Fruit fly (Drosophila melanogaster) whole organism, embryonic: Measurements from ENCODE around the gene nop5.
A peak's percentile ranks its signal among the peaks of the same experiment; 100 is the strongest.

Experiments used
- B-H2 ChIP-seq: fragments of 200-800 bp; sonication (Bioruptor generic); optimal IDR thresholded peaks from 2 replicates; lab custom pipeline; 2018; ENCODE audit warnings: missing biosample characterization, mild to moderate bottlenecking, missing genetic modification characterization
- CG10209 ChIP-seq: fragments of 200-800 bp; sonication (Bioruptor generic); optimal IDR thresholded peaks from 3 replicates; lab custom pipeline; 2017; ENCODE audit warnings: missing biosample characterization, mild to moderate bottlenecking, missing genetic modification characterization, missing genetic modification reagents
- CG10654 ChIP-seq: fragments of 200-800 bp; sonication (Bioruptor generic); optimal IDR thresholded peaks from 2 replicates; lab custom pipeline; 2016; ENCODE audit warnings: missing biosample characterization, missing genetic modification characterization
- CG11093 ChIP-seq: fragments of 200-800 bp; sonication (Bioruptor generic); IDR thresholded peaks from 3 replicates; pipeline ENCODE4 v1.3.6; 2022; ENCODE audit warnings: missing biosample characterization, missing genetic modification characterization
- CG11695 ChIP-seq: fragments of 200-800 bp; sonication (Bioruptor generic); IDR thresholded peaks from 3 replicates; pipeline ENCODE4 v1.3.6; 2022; ENCODE audit warnings: missing biosample characterization, missing genetic modification characterization
- CG12219 ChIP-seq: fragments of 200-800 bp; sonication (Bioruptor generic); optimal IDR thresholded peaks from 3 replicates; lab custom pipeline; 2018; ENCODE audit warnings: missing biosample characterization, mild to moderate bottlenecking, missing genetic modification characterization
- CG12391 ChIP-seq: fragments of 200-800 bp; sonication (Bioruptor generic); optimal IDR thresholded peaks from 3 replicates; lab custom pipeline; 2018; ENCODE audit warnings: missing biosample characterization, mild to moderate bottlenecking, missing genetic modification characterization, moderate library complexity
- CG13123 ChIP-seq: fragments of 200-800 bp; sonication (Bioruptor generic); optimal IDR thresholded peaks from 2 replicates; lab custom pipeline; 2016; ENCODE audit warnings: missing biosample characterization, missing genetic modification characterization
- CG1603 ChIP-seq: fragments of 200-800 bp; sonication (Bioruptor generic); optimal IDR thresholded peaks from 2 replicates; lab custom pipeline; 2019; ENCODE audit warnings: missing biosample characterization, mild to moderate bottlenecking, missing genetic modification characterization, moderate library complexity
- CG16779 ChIP-seq: fragments of 200-800 bp; sonication (Bioruptor generic); IDR thresholded peaks from 2 replicates; pipeline ENCODE4 v1.3.6; 2022; ENCODE audit warnings: missing biosample characterization, missing genetic modification characterization
- CG16815 ChIP-seq: fragments of 200-800 bp; sonication (Bioruptor generic); optimal IDR thresholded peaks from 3 replicates; lab custom pipeline; 2017; ENCODE audit warnings: missing biosample characterization, mild to moderate bottlenecking, missing genetic modification characterization
- CG18764 ChIP-seq: fragments of 200-800 bp; sonication (Bioruptor generic); optimal IDR thresholded peaks from 3 replicates; lab custom pipeline; 2016; ENCODE audit warnings: missing biosample characterization, missing genetic modification characterization
- CG2120 ChIP-seq: fragments of 200-800 bp; sonication (Bioruptor generic); optimal IDR thresholded peaks from 3 replicates; lab custom pipeline; 2016; ENCODE audit warnings: missing biosample characterization, missing genetic modification characterization
- CG4404 ChIP-seq: fragments of 200-800 bp; sonication (Bioruptor generic); IDR thresholded peaks from 2 replicates; pipeline ENCODE4 v1.3.6; 2022; ENCODE audit warnings: missing biosample characterization, missing genetic modification characterization
- CG4617 ChIP-seq: fragments of 200-800 bp; sonication (Bioruptor generic); optimal IDR thresholded peaks from 3 replicates; lab custom pipeline; 2016; ENCODE audit warnings: missing biosample characterization, missing genetic modification characterization, borderline replicate concordance
- CG4854 ChIP-seq: fragments of 200-800 bp; sonication (Bioruptor generic); optimal IDR thresholded peaks from 2 replicates; lab custom pipeline; 2016; ENCODE audit warnings: missing biosample characterization, missing genetic modification characterization, inconsistent platforms
- CG5180 ChIP-seq: fragments of 200-800 bp; sonication (Bioruptor generic); optimal IDR thresholded peaks from 3 replicates; lab custom pipeline; 2017; ENCODE audit warnings: missing biosample characterization, missing genetic modification characterization, mild to moderate bottlenecking, moderate library complexity, missing genetic modification reagents
- CG5953 ChIP-seq: fragments of 200-800 bp; sonication (Bioruptor generic); IDR thresholded peaks from 2 replicates; pipeline ENCODE4 v1.3.6; 2022; ENCODE audit warnings: missing biosample characterization, missing genetic modification characterization
- CG7839 ChIP-seq: fragments of 200-800 bp; sonication (Bioruptor generic); optimal IDR thresholded peaks from 3 replicates; lab custom pipeline; 2018; ENCODE audit warnings: missing biosample characterization, mild to moderate bottlenecking, missing genetic modification characterization, moderate library complexity
- CG8281 ChIP-seq: fragments of 200-800 bp; sonication (Bioruptor generic); optimal IDR thresholded peaks from 2 replicates; lab custom pipeline; 2018; ENCODE audit warnings: missing biosample characterization, mild to moderate bottlenecking, missing genetic modification characterization, moderate library complexity
- D19B ChIP-seq: fragments of 200-800 bp; sonication (Bioruptor generic); optimal IDR thresholded peaks from 2 replicates; lab custom pipeline; 2017; ENCODE audit warnings: missing biosample characterization, mild to moderate bottlenecking, missing genetic modification characterization
- Dip2 ChIP-seq: fragments of 200-800 bp; sonication (Bioruptor generic); IDR thresholded peaks from 2 replicates; pipeline ENCODE4 v1.3.6; 2022; ENCODE audit warnings: missing biosample characterization, missing genetic modification characterization
- E2f1 ChIP-seq: fragments of 200-800 bp; sonication (Bioruptor generic); IDR thresholded peaks from 2 replicates; pipeline ENCODE4 v1.3.6; 2022; ENCODE audit warnings: missing biosample characterization, missing genetic modification characterization
- Fer3 ChIP-seq: fragments of 200-800 bp; sonication (Bioruptor generic); optimal IDR thresholded peaks from 2 replicates; lab custom pipeline; 2018; ENCODE audit warnings: missing biosample characterization, mild to moderate bottlenecking, missing genetic modification characterization, moderate library complexity
- HLH4C ChIP-seq: fragments of 200-800 bp; sonication (Bioruptor generic); IDR thresholded peaks from 3 replicates; pipeline ENCODE4 v1.3.6; 2022; ENCODE audit warnings: missing biosample characterization, missing genetic modification characterization; ENCODE audit not compliant: partially characterized antibody
- Lpt ChIP-seq: fragments of >200 bp; optimal IDR thresholded peaks from 2 replicates; lab custom pipeline; 2018; ENCODE audit warnings: missing biosample characterization, missing genetic modification characterization
- NFAT ChIP-seq: fragments of 200-800 bp; sonication (Bioruptor generic); IDR thresholded peaks from 2 replicates; pipeline ENCODE4 v1.3.6; 2022; ENCODE audit warnings: missing biosample characterization, missing genetic modification characterization
- Nf-YB ChIP-seq: fragments of 200-800 bp; sonication (Bioruptor generic); optimal IDR thresholded peaks from 3 replicates; lab custom pipeline; 2019; ENCODE audit warnings: missing biosample characterization, mild to moderate bottlenecking, missing genetic modification characterization, moderate library complexity
- Nf-YC ChIP-seq: fragments of 200-800 bp; optimal IDR thresholded peaks from 3 replicates; lab custom pipeline; 2019; ENCODE audit warnings: missing biosample characterization, mild to moderate bottlenecking, missing genetic modification characterization, moderate library complexity
- Ravus ChIP-seq: fragments of 200-800 bp; sonication (Bioruptor generic); IDR thresholded peaks from 2 replicates; pipeline ENCODE4 v1.3.6; 2022; ENCODE audit warnings: missing biosample characterization, missing genetic modification characterization
- Trl ChIP-seq, 3 experiments: fragments of >200 bp in 2 of 3; fragments of 200-800 bp in 1 of 3; sonication (Bioruptor generic) in 1 of 3; optimal IDR thresholded peaks; 2 replicates in 1 of 3; 3 replicates in 2 of 3; lab custom pipeline; 2016 to 2017; ENCODE audit warnings: missing biosample characterization in 1 of 3, missing genetic modification characterization in 1 of 3
- ato ChIP-seq: fragments of 200-800 bp; sonication (Bioruptor generic); IDR thresholded peaks from 2 replicates; pipeline ENCODE4 v1.3.6; 2022; ENCODE audit warnings: missing biosample characterization, missing genetic modification characterization; ENCODE audit not compliant: partially characterized antibody
- br ChIP-seq: fragments of >200 bp; optimal IDR thresholded peaks from 2 replicates; lab custom pipeline; 2017
- cas ChIP-seq: fragments of 200-800 bp; sonication (Bioruptor generic); IDR thresholded peaks from 2 replicates; pipeline ENCODE4 v1.3.6; 2022; ENCODE audit warnings: missing biosample characterization, missing genetic modification characterization
- caup ChIP-seq: fragments of 200-800 bp; sonication (Bioruptor generic); optimal IDR thresholded peaks from 3 replicates; lab custom pipeline; 2017; ENCODE audit warnings: missing biosample characterization, mild to moderate bottlenecking, missing genetic modification characterization, moderate library complexity; ENCODE audit not compliant: severe bottlenecking
- ci ChIP-seq: fragments of 200-800 bp; sonication (Bioruptor generic); IDR thresholded peaks from 3 replicates; pipeline ENCODE4 v1.3.6; 2022; ENCODE audit warnings: missing biosample characterization, missing genetic modification characterization
- crc ChIP-seq: fragments of 200-800 bp; sonication (Bioruptor generic); optimal IDR thresholded peaks from 2 replicates; lab custom pipeline; 2016; ENCODE audit warnings: missing biosample characterization, missing genetic modification characterization
- en ChIP-seq: fragments of 200-800 bp; sonication (Bioruptor generic); optimal IDR thresholded peaks from 2 replicates; lab custom pipeline; 2016; ENCODE audit warnings: missing biosample characterization, missing genetic modification characterization
- jigr1 ChIP-seq: fragments of 200-800 bp; sonication (Bioruptor generic); IDR thresholded peaks from 3 replicates; pipeline ENCODE4 v1.3.6; 2022; ENCODE audit warnings: missing biosample characterization, missing genetic modification characterization
- lab ChIP-seq: fragments of 200-800 bp; sonication (Bioruptor generic); optimal IDR thresholded peaks from 3 replicates; lab custom pipeline; 2017; ENCODE audit warnings: missing biosample characterization, missing genetic modification characterization, mild to moderate bottlenecking, moderate library complexity, missing genetic modification reagents
- luna ChIP-seq: fragments of 200-800 bp; sonication (Bioruptor generic); optimal IDR thresholded peaks from 2 replicates; lab custom pipeline; 2016; ENCODE audit warnings: missing biosample characterization, missing genetic modification characterization
- mirr ChIP-seq: fragments of 200-800 bp; sonication (Bioruptor generic); optimal IDR thresholded peaks from 3 replicates; lab custom pipeline; 2018; ENCODE audit warnings: missing biosample characterization, mild to moderate bottlenecking, missing genetic modification characterization
- odd ChIP-seq: fragments of 200-800 bp; sonication (Bioruptor generic); optimal IDR thresholded peaks from 2 replicates; lab custom pipeline; 2017; ENCODE audit warnings: missing biosample characterization, mild to moderate bottlenecking, missing genetic modification characterization
- peb ChIP-seq: fragments of 200-800 bp; sonication (Bioruptor generic); IDR thresholded peaks from 2 replicates; pipeline ENCODE4 v1.3.6; 2022; ENCODE audit warnings: missing biosample characterization, missing genetic modification characterization
- prd ChIP-seq, 3 experiments: fragments of >200 bp in 2 of 3; fragments of 200-800 bp in 1 of 3; sonication (Bioruptor generic) in 1 of 3; optimal IDR thresholded peaks in 2 of 3; IDR thresholded peaks in 1 of 3; 2 replicates in 2 of 3; 3 replicates in 1 of 3; pipeline versions ENCODE4 v1.3.6 to Lab custom; 2017 to 2022; ENCODE audit warnings: missing biosample characterization in 1 of 3, missing genetic modification characterization in 1 of 3
- ranshi ChIP-seq: fragments of 200-800 bp; sonication (Bioruptor generic); IDR thresholded peaks from 2 replicates; pipeline ENCODE4 v1.3.6; 2022; ENCODE audit warnings: missing biosample characterization, missing genetic modification characterization
- sim ChIP-seq: fragments of 200-800 bp; sonication (Bioruptor generic); IDR thresholded peaks from 2 replicates; pipeline ENCODE4 v1.3.6; 2022; ENCODE audit warnings: missing biosample characterization, missing genetic modification characterization
- so ChIP-seq: fragments of 200-800 bp; sonication (Bioruptor generic); IDR thresholded peaks from 3 replicates; pipeline ENCODE4 v1.3.6; 2022; ENCODE audit warnings: missing biosample characterization, missing genetic modification characterization
- unpg ChIP-seq: fragments of 200-800 bp; sonication (Bioruptor generic); optimal IDR thresholded peaks from 3 replicates; lab custom pipeline; 2018; ENCODE audit warnings: missing biosample characterization, mild to moderate bottlenecking, missing genetic modification characterization, moderate library complexity
- zen ChIP-seq: fragments of 200-800 bp; sonication (Bioruptor generic); optimal IDR thresholded peaks from 3 replicates; lab custom pipeline; 2018; ENCODE audit warnings: missing biosample characterization, mild to moderate bottlenecking, missing genetic modification characterization, moderate library complexity

Gene nop5

DNA sequence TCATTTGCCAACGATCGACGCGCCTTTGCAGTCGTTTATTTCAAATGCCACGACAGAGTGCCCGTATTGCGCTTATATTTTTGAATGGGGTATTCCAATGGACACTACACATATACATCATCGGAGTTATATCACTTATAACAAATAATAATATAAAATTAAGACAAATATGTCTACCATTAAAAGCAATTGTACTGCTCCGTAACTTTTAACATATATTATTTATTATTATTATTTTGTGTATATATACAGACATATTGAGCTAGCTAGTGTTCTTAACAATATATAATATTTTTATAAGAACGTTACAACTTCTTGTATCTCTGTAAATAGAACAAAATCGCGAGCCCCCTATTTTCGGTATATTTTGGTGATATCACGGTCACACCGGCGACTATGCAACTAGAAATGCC, 45.5 kb upstream of the nop5 start, which contains the start of the genes sip2 and Coprox (continued):
- TF ChIP-seq cas (GFP tag; lab: Robert Waterston, UW) (no peak), CG13123 (GFP tag; lab: Kevin White, UChicago) (peak; percentile 21), CG12219 (GFP tag; lab: Kevin White, UChicago) (peak; percentile 11), Nf-YB (GFP tag; lab: Kevin White, UChicago) (peak; percentile 60), Nf-YC (tag; lab: Kevin White, UChicago) (peak; percentile 82), Dip2 (no peak), lab (GFP tag; lab: Kevin White, UChicago) (no peak), CG1603 (tag; lab: Kevin White, UChicago) (no peak), NFAT (GFP tag; lab: Robert Waterston, UW) (no peak; the same call in 1 of the 2 replicates), luna (GFP tag; lab: Kevin White, UChicago) (no peak), ranshi (GFP tag; lab: Robert Waterston, UW) (peak; percentile 54; the same call in 1 of the 2 replicates), CG12391 (tag; lab: Kevin White, UChicago) (peak; percentile 88), peb (GFP tag; lab: Robert Waterston, UW) (no peak), mirr (GFP tag; lab: Kevin White, UChicago) (no peak), Lpt (GFP tag; lab: Kevin White, UChicago) (no peak), CG7839 (tag; lab: Kevin White, UChicago) (peak; percentile 78), CG5953 (GFP tag; lab: Robert Waterston, UW) (no peak), ato (GFP tag; lab: Robert Waterston, UW) (no peak), br (no peak), CG4617 (GFP tag; lab: Kevin White, UChicago) (peak; percentile 21), CG4404 (no peak), crc (no peak), unpg (GFP tag; lab: Kevin White, UChicago) (peak; percentile 78), ci (GFP tag; lab: Robert Waterston, UW) (0 out of 3 replicates have a peak, but pooled peaks have one; percentile 45), Ravus (GFP tag; lab: Robert Waterston, UW) (no peak), E2f1 (GFP tag; lab: Robert Waterston, UW) (peak; percentile 41), CG10209 (GFP tag; lab: Kevin White, UChicago) (peak; percentile 63), CG10654 (GFP tag; lab: Kevin White, UChicago) (no peak), CG16779 (no peak), CG16815 (peak; percentile 26), B-H2 (peak; percentile 55), HLH4C (GFP tag; lab: Robert Waterston, UW) (no peak), CG2120 (GFP tag; lab: Kevin White, UChicago) (peak; percentile 56), odd (GFP tag; lab: Kevin White, UChicago) (no peak), prd (optimal IDR thresholded peaks at IDR 0.05; lab: Kevin White, UChicago) (no peak), prd (GFP tag; IDR thresholded peaks at IDR 0.05; lab: Robert Waterston, UW) (peak; percentile 62), D19B (GFP tag; lab: Kevin White, UChicago) (peak; percentile 31), zen (peak; percentile 64), CG11695 (GFP tag; lab: Robert Waterston, UW) (peak; percentile 27; the same call in 1 of the 3 replicates), CG4854 (GFP tag; lab: Kevin White, UChicago) (no peak), Trl (optimal IDR thresholded peaks at IDR 0.05; lab: Kevin White, UChicago) (no peak), Trl (GFP tag; optimal IDR thresholded peaks at IDR 0.05; lab: Kevin White, UChicago) (no peak), CG8281 (tag; lab: Kevin White, UChicago) (peak; percentile 35), CG5180 (GFP tag; lab: Kevin White, UChicago) (no peak), jigr1 (no peak), CG11093 (no peak), en (GFP tag; lab: Kevin White, UChicago) (no peak), so (no peak), CG18764 (peak; percentile 19), caup (GFP tag; lab: Kevin White, UChicago) (peak; percentile 50), sim (no peak), Fer3 (tag; lab: Kevin White, UChicago) (peak; percentile 72)
